Fruit fly (Drosophila melanogaster) whole organism, embryonic: Measurements from ENCODE around the gene CG42487.

Source experiments
- Awh ChIP-seq: fragments of 200-800 bp; sonication (Bioruptor generic); IDR thresholded peaks from 2 replicates; pipeline ENCODE4, ENCODE4 v1.3.6; 2022; ENCODE audit warnings: missing biosample characterization, missing genetic modification characterization
- CG10209 ChIP-seq: fragments of 200-800 bp; sonication (Bioruptor generic); optimal IDR thresholded peaks from 3 replicates; lab custom pipeline; 2017; ENCODE audit warnings: missing biosample characterization, mild to moderate bottlenecking, missing genetic modification characterization, missing genetic modification reagents
- CG11560 ChIP-seq: fragments of 200-800 bp; sonication (Bioruptor generic); IDR thresholded peaks from 3 replicates; pipeline ENCODE4 v1.3.6; 2022; ENCODE audit warnings: missing biosample characterization, missing genetic modification characterization
- CG12391 ChIP-seq: fragments of 200-800 bp; sonication (Bioruptor generic); optimal IDR thresholded peaks from 3 replicates; lab custom pipeline; 2018; ENCODE audit warnings: missing biosample characterization, mild to moderate bottlenecking, missing genetic modification characterization, moderate library complexity
- CG12659 ChIP-seq: fragments of 200-800 bp; sonication (Bioruptor generic); optimal IDR thresholded peaks from 3 replicates; lab custom pipeline; 2017; ENCODE audit warnings: mild to moderate bottlenecking, missing biosample characterization, missing genetic modification reagents, missing genetic modification characterization
- CG12744 ChIP-seq: fragments of 200-800 bp; sonication (Bioruptor generic); optimal IDR thresholded peaks from 2 replicates; lab custom pipeline; 2016; ENCODE audit warnings: missing biosample characterization, missing genetic modification characterization
- CG15514 ChIP-seq: fragments of 200-800 bp; sonication (Bioruptor generic); optimal IDR thresholded peaks from 3 replicates; lab custom pipeline; 2017; ENCODE audit warnings: missing biosample characterization, missing genetic modification characterization, mild to moderate bottlenecking, moderate library complexity, missing genetic modification reagents
- CG15696 ChIP-seq: fragments of 200-800 bp; sonication (Bioruptor generic); optimal IDR thresholded peaks from 2 replicates; lab custom pipeline; 2019; ENCODE audit warnings: missing biosample characterization, mild to moderate bottlenecking, missing genetic modification characterization, moderate library complexity
- CG1602 ChIP-seq: fragments of 200-800 bp; sonication (Bioruptor generic); optimal IDR thresholded peaks from 3 replicates; lab custom pipeline; 2016; ENCODE audit warnings: missing biosample characterization, missing genetic modification characterization
- CG17912 ChIP-seq: fragments of 200-800 bp; sonication (Bioruptor generic); optimal IDR thresholded peaks from 2 replicates; lab custom pipeline; 2018; ENCODE audit warnings: missing biosample characterization, mild to moderate bottlenecking, missing genetic modification characterization
- CG1792 ChIP-seq: fragments of 200-800 bp; sonication (Bioruptor generic); optimal IDR thresholded peaks from 2 replicates; lab custom pipeline; 2016; ENCODE audit warnings: missing biosample characterization, missing genetic modification characterization
- CG30403 ChIP-seq: fragments of 200-800 bp; sonication (Bioruptor generic); optimal IDR thresholded peaks from 3 replicates; lab custom pipeline; 2016; ENCODE audit warnings: missing biosample characterization, missing genetic modification characterization
- CG31365 ChIP-seq: fragments of 200-800 bp; sonication (Bioruptor generic); optimal IDR thresholded peaks from 2 replicates; lab custom pipeline; 2018; ENCODE audit warnings: missing biosample characterization, mild to moderate bottlenecking, missing genetic modification characterization
- CG33213 ChIP-seq: fragments of 200-800 bp; sonication (Bioruptor generic); optimal IDR thresholded peaks from 3 replicates; lab custom pipeline; 2016; ENCODE audit warnings: missing biosample characterization, missing genetic modification characterization
- CG3407 ChIP-seq: fragments of 200-800 bp; sonication (Bioruptor generic); optimal IDR thresholded peaks from 2 replicates; lab custom pipeline; 2018; ENCODE audit warnings: missing biosample characterization, mild to moderate bottlenecking, missing genetic modification characterization
- CG34224 ChIP-seq: fragments of 200-800 bp; sonication (Bioruptor generic); IDR thresholded peaks from 3 replicates; pipeline ENCODE4 v1.3.6; 2022; ENCODE audit warnings: missing biosample characterization, missing genetic modification characterization; ENCODE audit not compliant: partially characterized antibody
- CG3847 ChIP-seq: fragments of 200-800 bp; sonication (Bioruptor generic); IDR thresholded peaks from 2 replicates; pipeline ENCODE4 v1.3.6; 2022; ENCODE audit warnings: missing biosample characterization, missing genetic modification characterization
- CG4820 ChIP-seq: fragments of 200-800 bp; sonication (Bioruptor generic); optimal IDR thresholded peaks from 3 replicates; lab custom pipeline; 2016; ENCODE audit warnings: missing biosample characterization, missing genetic modification characterization
- CG4854 ChIP-seq: fragments of 200-800 bp; sonication (Bioruptor generic); optimal IDR thresholded peaks from 2 replicates; lab custom pipeline; 2016; ENCODE audit warnings: missing biosample characterization, missing genetic modification characterization, inconsistent platforms
- CG5953 ChIP-seq: fragments of 200-800 bp; sonication (Bioruptor generic); IDR thresholded peaks from 2 replicates; pipeline ENCODE4 v1.3.6; 2022; ENCODE audit warnings: missing biosample characterization, missing genetic modification characterization
- CG8478 ChIP-seq: fragments of >200 bp; optimal IDR thresholded peaks from 2 replicates; lab custom pipeline; 2018
- CG8765 ChIP-seq: fragments of 200-800 bp; sonication (Bioruptor generic); IDR thresholded peaks from 2 replicates; pipeline ENCODE4 v1.3.6; 2022; ENCODE audit warnings: missing biosample characterization, missing genetic modification characterization
- CG9797 ChIP-seq: fragments of 200-800 bp; sonication (Bioruptor generic); optimal IDR thresholded peaks from 3 replicates; lab custom pipeline; 2018; ENCODE audit warnings: missing biosample characterization, mild to moderate bottlenecking, missing genetic modification characterization
- Chrac-16 ChIP-seq: fragments of 200-800 bp; sonication (Bioruptor generic); optimal IDR thresholded peaks from 3 replicates; lab custom pipeline; 2016; ENCODE audit warnings: missing biosample characterization, missing genetic modification characterization
- D ChIP-seq, 2 experiments: fragments of 200-800 bp in 1 of 2; fragments of >200 bp in 1 of 2; sonication (Bioruptor generic) in 1 of 2; optimal IDR thresholded peaks; 2 replicates in 1 of 2; 3 replicates in 1 of 2; lab custom pipeline; 2017; ENCODE audit warnings: mild to moderate bottlenecking in 1 of 2, missing biosample characterization in 1 of 2, missing genetic modification characterization in 1 of 2, missing genetic modification reagents in 1 of 2
- Doc2 ChIP-seq: fragments of 200-800 bp; sonication (Bioruptor generic); IDR thresholded peaks from 2 replicates; pipeline ENCODE4 v1.3.6; 2022; ENCODE audit warnings: missing biosample characterization, missing genetic modification characterization
- Ets97D ChIP-seq: fragments of 200-800 bp; sonication (Bioruptor generic); optimal IDR thresholded peaks from 3 replicates; lab custom pipeline; 2016; ENCODE audit warnings: missing biosample characterization, missing genetic modification characterization
- HHEX ChIP-seq: fragments of 200-800 bp; sonication (Bioruptor generic); optimal IDR thresholded peaks from 3 replicates; lab custom pipeline; 2017; ENCODE audit warnings: missing biosample characterization, mild to moderate bottlenecking, missing genetic modification characterization, missing genetic modification reagents
- Hmr ChIP-seq: fragments of 200-800 bp; sonication (Bioruptor generic); optimal IDR thresholded peaks from 3 replicates; lab custom pipeline; 2017; ENCODE audit warnings: mild to moderate bottlenecking, missing biosample characterization, missing genetic modification reagents, missing genetic modification characterization
- Hr39 ChIP-seq: fragments of >200 bp; optimal IDR thresholded peaks from 2 replicates; lab custom pipeline; 2017
- Hsf ChIP-seq: fragments of 200-800 bp; sonication (Bioruptor generic); optimal IDR thresholded peaks from 3 replicates; lab custom pipeline; 2016; ENCODE audit warnings: missing biosample characterization, missing genetic modification characterization
- Meics ChIP-seq: fragments of 200-800 bp; sonication (Bioruptor generic); optimal IDR thresholded peaks from 2 replicates; lab custom pipeline; 2017; ENCODE audit warnings: missing biosample characterization, mild to moderate bottlenecking, missing genetic modification characterization
- Opbp ChIP-seq: fragments of 200-800 bp; sonication (Bioruptor generic); IDR thresholded peaks from 3 replicates; pipeline ENCODE4 v1.3.6; 2022; ENCODE audit warnings: missing biosample characterization, missing genetic modification characterization; ENCODE audit not compliant: partially characterized antibody
- Optix ChIP-seq: fragments of 200-800 bp; sonication (Bioruptor generic); IDR thresholded peaks from 3 replicates; pipeline ENCODE4 v1.3.6; 2022; ENCODE audit warnings: missing biosample characterization, missing genetic modification characterization
- Tbp ChIP-seq: fragments of >200 bp; optimal IDR thresholded peaks from 2 replicates; lab custom pipeline; 2018; ENCODE audit warnings: missing biosample characterization, missing genetic modification characterization
- Xbp1 ChIP-seq: fragments of 200-800 bp; sonication (Bioruptor generic); optimal IDR thresholded peaks from 3 replicates; lab custom pipeline; 2016; ENCODE audit warnings: missing biosample characterization, mild to moderate bottlenecking, missing genetic modification characterization
- bab2 ChIP-seq: fragments of 200-800 bp; sonication (Bioruptor generic); optimal IDR thresholded peaks from 2 replicates; lab custom pipeline; 2016; ENCODE audit warnings: missing biosample characterization, missing genetic modification characterization
- crc ChIP-seq: fragments of 200-800 bp; sonication (Bioruptor generic); optimal IDR thresholded peaks from 2 replicates; lab custom pipeline; 2016; ENCODE audit warnings: missing biosample characterization, missing genetic modification characterization
- dati ChIP-seq: fragments of 200-800 bp; sonication (Bioruptor generic); IDR thresholded peaks from 2 replicates; pipeline ENCODE4 v1.3.6; 2022; ENCODE audit warnings: missing biosample characterization, missing genetic modification characterization
- gce ChIP-seq: fragments of 200-800 bp; sonication (Bioruptor generic); IDR thresholded peaks from 3 replicates; pipeline ENCODE4 v1.3.6; 2022; ENCODE audit warnings: missing biosample characterization, missing genetic modification characterization
- hkb ChIP-seq, 2 experiments: fragments of 200-800 bp in 1 of 2; fragments of >200 bp in 1 of 2; sonication (Bioruptor generic) in 1 of 2; IDR thresholded peaks in 1 of 2; optimal IDR thresholded peaks in 1 of 2; 2 replicates each; pipeline versions ENCODE4 v1.3.6 to Lab custom; 2017 to 2022; ENCODE audit warnings: missing biosample characterization in 1 of 2, missing genetic modification characterization in 1 of 2
- klu ChIP-seq: fragments of 200-800 bp; sonication (Bioruptor generic); IDR thresholded peaks from 2 replicates; pipeline ENCODE4 v1.3.6; 2022; ENCODE audit warnings: missing biosample characterization, missing genetic modification characterization
- nau ChIP-seq: fragments of 200-800 bp; sonication (Bioruptor generic); optimal IDR thresholded peaks from 3 replicates; lab custom pipeline; 2017; ENCODE audit warnings: missing biosample characterization, mild to moderate bottlenecking, missing genetic modification characterization, missing genetic modification reagents
- tgo ChIP-seq: fragments of 200-800 bp; sonication (Bioruptor generic); IDR thresholded peaks from 3 replicates; pipeline ENCODE4 v1.3.6; 2022; ENCODE audit warnings: missing biosample characterization, missing genetic modification characterization
- ttk ChIP-seq: fragments of 200-800 bp; sonication (Bioruptor generic); IDR thresholded peaks from 2 replicates; pipeline ENCODE4 v2.1.2; 2022; ENCODE audit warnings: missing biosample characterization, missing genetic modification characterization
- tup ChIP-seq: fragments of 200-800 bp; sonication (Bioruptor generic); optimal IDR thresholded peaks from 2 replicates; lab custom pipeline; 2016; ENCODE audit warnings: missing biosample characterization, mild to moderate bottlenecking, missing genetic modification characterization, moderate library complexity
- vvl ChIP-seq: fragments of 200-800 bp; sonication (Bioruptor generic); IDR thresholded peaks from 2 replicates; pipeline ENCODE4 v1.3.6; 2022; ENCODE audit warnings: missing biosample characterization, missing genetic modification characterization
- wor ChIP-seq: fragments of 200-800 bp; sonication (Bioruptor generic); IDR thresholded peaks from 2 replicates; pipeline ENCODE4 v1.3.6; 2022; ENCODE audit warnings: missing biosample characterization, missing genetic modification characterization
- zen ChIP-seq: fragments of 200-800 bp; sonication (Bioruptor generic); optimal IDR thresholded peaks from 3 replicates; lab custom pipeline; 2018; ENCODE audit warnings: missing biosample characterization, mild to moderate bottlenecking, missing genetic modification characterization, moderate library complexity
- zfh1 ChIP-seq: fragments of 200-800 bp; sonication (Bioruptor generic); IDR thresholded peaks from 3 replicates; pipeline ENCODE4 v1.3.6; 2022; ENCODE audit warnings: missing biosample characterization, missing genetic modification characterization

CG42487 gene

dm6 chr3R:27988647-27989430 is 29.8 kb upstream of the CG42487 start (continued):
- TF ChIP-seq tgo (GFP tag; lab: Robert Waterston, UW) (peak; percentile 62), CG1792 (GFP tag; lab: Kevin White, UChicago) (no peak), Optix (GFP tag; lab: Robert Waterston, UW) (no peak), wor (no peak), CG4820 (peak; percentile 11), CG1602 (GFP tag; lab: Kevin White, UChicago) (peak; percentile 58), Ets97D (GFP tag; lab: Kevin White, UChicago) (no peak), dati (GFP tag; lab: Robert Waterston, UW) (no peak), CG15696 (no peak), CG9797 (no peak), Opbp (GFP tag; lab: Robert Waterston, UW) (no peak), CG8765 (GFP tag; lab: Robert Waterston, UW) (no peak), D (optimal IDR thresholded peaks at IDR 0.05; lab: Kevin White, UChicago) (no peak), D (GFP tag; optimal IDR thresholded peaks at IDR 0.05; lab: Kevin White, UChicago) (peak; percentile 24), CG34224 (no peak), CG8478 (no peak), CG12391 (tag; lab: Kevin White, UChicago) (peak; percentile 20), CG11560 (tag; lab: Robert Waterston, UW) (no peak), CG33213 (GFP tag; lab: Kevin White, UChicago) (no peak), CG12659 (GFP tag; lab: Kevin White, UChicago) (peak; percentile 27), CG30403 (GFP tag; lab: Kevin White, UChicago) (peak; percentile 69), bab2 (GFP tag; lab: Kevin White, UChicago) (no peak), zfh1 (peak; percentile 44; the same call in 2 of the 3 replicates), klu (GFP tag; lab: Robert Waterston, UW) (no peak), CG17912 (GFP tag; lab: Kevin White, UChicago) (no peak), CG15514 (GFP tag; lab: Kevin White, UChicago) (peak; percentile 16), Hmr (GFP tag; lab: Kevin White, UChicago) (no peak), CG31365 (tag; lab: Kevin White, UChicago) (no peak), Doc2 (GFP tag; lab: Robert Waterston, UW) (no peak), nau (no peak), hkb (optimal IDR thresholded peaks at IDR 0.05; lab: Kevin White, UChicago) (no peak), hkb (GFP tag; IDR thresholded peaks at IDR 0.05; lab: Robert Waterston, UW) (no peak), CG12744 (GFP tag; lab: Kevin White, UChicago) (no peak), ttk (GFP tag; lab: Robert Waterston, UW) (no peak), crc (no peak), Tbp (GFP tag; lab: Kevin White, UChicago) (no peak), Chrac-16 (GFP tag; lab: Kevin White, UChicago) (peak; percentile 12), Awh (GFP tag; lab: Robert Waterston, UW) (no peak), zen (no peak), Hr39 (lab: Kevin White, UChicago) (no peak), CG4854 (GFP tag; lab: Kevin White, UChicago) (no peak), HHEX (GFP tag; lab: Kevin White, UChicago) (peak; percentile 35), CG5953 (GFP tag; lab: Robert Waterston, UW) (peak; percentile 47; the same call in 1 of the 2 replicates), Hsf (peak; percentile 15), CG3847 (GFP tag; lab: Robert Waterston, UW) (peak; percentile 54), Xbp1 (GFP tag; lab: Kevin White, UChicago) (peak; percentile 52), CG10209 (GFP tag; lab: Kevin White, UChicago) (peak; percentile 3), gce (GFP tag; lab: Robert Waterston, UW) (no peak), CG3407 (GFP tag; lab: Kevin White, UChicago) (no peak), tup (GFP tag; lab: Kevin White, UChicago) (no peak), vvl (GFP tag; lab: Robert Waterston, UW) (peak; percentile 72), Meics (peak; percentile 51)
